Fruit fly (Drosophila melanogaster): Measurements from ENCODE around the gene EloA.

Gene EloA

dm6 chr3R:23293066-23293777, 41.9 kb downstream of the EloA start (continued):
- TF ChIP-seq HHEX (GFP tag; optimal IDR thresholded peaks at IDR 0.05) (peak; percentile 23), Ets65A (GFP tag) (peak; percentile 62), ems (GFP tag; optimal IDR thresholded peaks at IDR 0.05) (no peak), cas (GFP tag; IDR thresholded peaks at IDR 0.05) (no peak), Xrp1 (GFP tag; IDR thresholded peaks at IDR 0.05) (peak; percentile 89), CG4820 (GFP tag; optimal IDR thresholded peaks at IDR 0.05) (peak; percentile 33), Dek (tag; optimal IDR thresholded peaks at IDR 0.05) (no peak), Atf6 (GFP tag; IDR thresholded peaks at IDR 0.05) (no peak; the same call in none of the 2 replicates), Mad (GFP tag; optimal IDR thresholded peaks at IDR 0.05) (peak; percentile 31), Mrtf (GFP tag; IDR thresholded peaks at IDR 0.05) (no peak), CG6813 (GFP tag; optimal IDR thresholded peaks at IDR 0.05) (peak; percentile 29), BtbVII (GFP tag; optimal IDR thresholded peaks at IDR 0.05) (no peak), CG15514 (GFP tag; optimal IDR thresholded peaks at IDR 0.05) (no peak), disco-r (GFP tag; optimal IDR thresholded peaks at IDR 0.05) (no peak), wek (GFP tag; optimal IDR thresholded peaks at IDR 0.05) (no peak), Oaz (GFP tag; IDR thresholded peaks at IDR 0.05) (peak; percentile 15; the same call in 1 of the 2 replicates), sna (GFP tag; IDR thresholded peaks at IDR 0.05; ENCODE audit: partially characterized antibody) (0 out of 2 replicates have a peak, but pooled peaks have one; percentile 35), chn (GFP tag; optimal IDR thresholded peaks at IDR 0.05) (peak; percentile 9), CG34422 (GFP tag; IDR thresholded peaks at IDR 0.05) (peak; percentile 53; the same call in 2 of the 3 replicates), otp (GFP tag; IDR thresholded peaks at IDR 0.05) (no peak), crc (GFP tag; optimal IDR thresholded peaks at IDR 0.05) (no peak), Ssrp (tag; optimal IDR thresholded peaks at IDR 0.05) (peak; percentile 58), sob (GFP tag; IDR thresholded peaks at IDR 0.05) (no peak), Max (GFP tag; optimal IDR thresholded peaks at IDR 0.05) (peak; percentile 41), Tbp (GFP tag; optimal IDR thresholded peaks at IDR 0.05) (no peak), Ravus (GFP tag; IDR thresholded peaks at IDR 0.05) (no peak), HLH54F (GFP tag; optimal IDR thresholded peaks at IDR 0.05) (no peak), ATbp (GFP tag; optimal IDR thresholded peaks at IDR 0.05) (peak; percentile 60), CG8388 (GFP tag; optimal IDR thresholded peaks at IDR 0.05) (peak; percentile 72), CG3163 (GFP tag; optimal IDR thresholded peaks at IDR 0.05) (no peak), CG31441 (GFP tag; IDR thresholded peaks at IDR 0.05) (peak; percentile 65), CG5245 (GFP tag; optimal IDR thresholded peaks at IDR 0.05) (no peak), peb (GFP tag; IDR thresholded peaks at IDR 0.05) (0 out of 2 replicates have a peak, but pooled peaks have one; percentile 17), bcd (GFP tag; optimal IDR thresholded peaks at IDR 0.05) (no peak), dimm (GFP tag; IDR thresholded peaks at IDR 0.05) (no peak), unpg (GFP tag; optimal IDR thresholded peaks at IDR 0.05) (peak; percentile 65), fd96Cb (tag; optimal IDR thresholded peaks at IDR 0.05) (peak; percentile 49), z (GFP tag; IDR thresholded peaks at IDR 0.05) (0 out of 3 replicates have a peak, but pooled peaks have one; percentile 48), dm (GFP tag; optimal IDR thresholded peaks at IDR 0.05) (no peak), tgo (GFP tag; IDR thresholded peaks at IDR 0.05) (peak; percentile 70), GATAe (GFP tag; conservative IDR thresholded peaks at IDR 0.05) (no peak), lab (GFP tag; optimal IDR thresholded peaks at IDR 0.05) (peak; percentile 45), NfI (GFP tag; optimal IDR thresholded peaks at IDR 0.05) (peak; percentile 9), D (optimal IDR thresholded peaks at IDR 0.05) (no peak), D (GFP tag; optimal IDR thresholded peaks at IDR 0.05) (peak; percentile 46), CG6654 (GFP tag; optimal IDR thresholded peaks at IDR 0.05) (no peak), dmrt99B (tag; optimal IDR thresholded peaks at IDR 0.05) (peak; percentile 63), CG18011 (GFP tag; optimal IDR thresholded peaks at IDR 0.05) (no peak), caup (GFP tag; optimal IDR thresholded peaks at IDR 0.05; ENCODE audit: severe bottlenecking) (no peak), CG8924 (tag; optimal IDR thresholded peaks at IDR 0.05) (peak; percentile 31)
